Worm (Caenorhabditis elegans) whole organism, L4 larva: ENCODE measurements around the gene VC5.2.
A peak's percentile ranks its signal among the peaks of the same experiment; 100 is the strongest.

Source experiments
- D1046.2 ChIP-seq: fragments of 200-800 bp; sonication (Bioruptor generic); IDR thresholded peaks from 2 replicates; pipeline ENCODE4 v1.3.6; 2022; ENCODE audit warnings: missing genetic modification characterization, missing compliant biosample characterization
- F10B5.3 ChIP-seq: sonication (generic microtip); optimal IDR thresholded peaks from 2 replicates; lab custom pipeline; 2016; ENCODE audit warnings: mild to moderate bottlenecking, missing genetic modification characterization, missing compliant biosample characterization
- F49E8.2 ChIP-seq: sonication (generic microtip); optimal IDR thresholded peaks from 2 replicates; lab custom pipeline; 2016; ENCODE audit warnings: missing compliant biosample characterization, mild to moderate bottlenecking, missing genetic modification characterization, borderline replicate concordance
- ZK337.2 ChIP-seq: fragments of 200-800 bp; sonication (Bioruptor generic); IDR thresholded peaks from 2 replicates; pipeline ENCODE4 v1.3.6; 2022; ENCODE audit warnings: missing genetic modification reagents, missing genetic modification characterization, missing compliant biosample characterization
- ZK546.5 ChIP-seq, 2 experiments: sonication (generic microtip); optimal IDR thresholded peaks; 2 replicates each; lab custom pipeline; 2017; ENCODE audit warnings: missing biosample characterization in 2 of 2, missing genetic modification characterization in 2 of 2
- aly-2 ChIP-seq: sonication (generic microtip); optimal IDR thresholded peaks from 2 replicates; lab custom pipeline; 2018; ENCODE audit warnings: missing biosample characterization, missing genetic modification characterization
- ama-1 ChIP-seq: fragments of 150-350 bp; optimal IDR thresholded peaks from 2 replicates; lab custom pipeline; 2014; ENCODE audit warnings: inconsistent platforms, mixed read lengths
- arid-1 ChIP-seq: fragments of 200-800 bp; sonication (Bioruptor generic); conservative IDR thresholded peaks from 2 replicates; pipeline ENCODE4 v1.3.6; 2022; ENCODE audit warnings: missing genetic modification reagents, missing genetic modification characterization, missing compliant biosample characterization
- ceh-32 ChIP-seq: sonication (generic microtip); optimal IDR thresholded peaks from 2 replicates; lab custom pipeline; 2016; ENCODE audit warnings: mild to moderate bottlenecking, missing genetic modification characterization, missing compliant biosample characterization; ENCODE audit not compliant: poor library complexity
- cey-2 ChIP-seq: sonication (generic microtip); optimal IDR thresholded peaks from 3 replicates; lab custom pipeline; 2017; ENCODE audit warnings: missing genetic modification characterization, mild to moderate bottlenecking, missing compliant biosample characterization, antibody characterized with exemption, borderline replicate concordance; ENCODE audit not compliant: insufficient read depth
- ctbp-1 ChIP-seq: fragments of 200-800 bp; sonication (Bioruptor generic); IDR thresholded peaks from 2 replicates; pipeline ENCODE4 v1.3.6; 2022; ENCODE audit warnings: missing genetic modification reagents, missing genetic modification characterization, missing compliant biosample characterization
- daf-16 ChIP-seq, 3 experiments: sonication (generic microtip); optimal IDR thresholded peaks; 2 replicates each; lab custom pipeline; 2016 to 2017; ENCODE audit warnings: missing genetic modification characterization in 3 of 3, missing genetic modification reagents in 3 of 3, mild to moderate bottlenecking in 2 of 3, missing compliant biosample characterization in 2 of 3, missing biosample characterization in 1 of 3, moderate library complexity in 1 of 3
- daf-8 ChIP-seq: fragments of 200-800 bp; sonication (Bioruptor generic); IDR thresholded peaks from 2 replicates; pipeline ENCODE4 v1.3.6; 2022; ENCODE audit warnings: missing genetic modification characterization, missing compliant biosample characterization
- dmd-6 ChIP-seq: fragments of 200-800 bp; sonication (Bioruptor generic); IDR thresholded peaks from 2 replicates; pipeline ENCODE4 v1.3.6; 2022; ENCODE audit warnings: missing genetic modification reagents, missing genetic modification characterization, missing compliant biosample characterization
- dmd-8 ChIP-seq: fragments of 200-800 bp; sonication (Bioruptor generic); IDR thresholded peaks from 2 replicates; pipeline ENCODE4 v1.3.6; 2022; ENCODE audit warnings: missing genetic modification characterization, missing compliant biosample characterization
- duxl-1 ChIP-seq: sonication (generic microtip); optimal IDR thresholded peaks from 2 replicates; lab custom pipeline; 2016; ENCODE audit warnings: mild to moderate bottlenecking, missing genetic modification characterization, moderate library complexity, missing compliant biosample characterization; ENCODE audit not compliant: poor library complexity
- dve-1 ChIP-seq: sonication (generic microtip); optimal IDR thresholded peaks from 2 replicates; lab custom pipeline; 2017; ENCODE audit warnings: antibody characterized with exemption, mild to moderate bottlenecking, missing genetic modification characterization, missing compliant biosample characterization; ENCODE audit not compliant: insufficient read depth
- fos-1 ChIP-seq: fragments of 150-350 bp; optimal IDR thresholded peaks from 2 replicates; lab custom pipeline; 2014; ENCODE audit warnings: missing biosample characterization, missing genetic modification characterization
- gei-8 ChIP-seq: fragments of 200-800 bp; sonication (Bioruptor generic); optimal IDR thresholded peaks from 2 replicates; lab custom pipeline; 2018; ENCODE audit warnings: mild to moderate bottlenecking, missing genetic modification characterization, missing compliant biosample characterization
- hif-1 ChIP-seq, 2 experiments: sonication (generic microtip); optimal IDR thresholded peaks; 2 replicates each; lab custom pipeline; 2016 to 2017; ENCODE audit warnings: missing compliant biosample characterization in 2 of 2, missing genetic modification characterization in 2 of 2, missing genetic modification reagents in 2 of 2, missing genotype in 2 of 2, mild to moderate bottlenecking in 1 of 2
- hlh-30 ChIP-seq: sonication (generic microtip); optimal IDR thresholded peaks from 2 replicates; lab custom pipeline; 2017; ENCODE audit warnings: antibody characterized with exemption, mild to moderate bottlenecking, missing genetic modification characterization, missing compliant biosample characterization; ENCODE audit not compliant: insufficient read depth
- lin-39 ChIP-seq: fragments of 150-350 bp; optimal IDR thresholded peaks from 2 replicates; lab custom pipeline; 2014; ENCODE audit warnings: missing biosample characterization, missing genetic modification reagents, missing genetic modification characterization
- lir-3 ChIP-seq: sonication (generic microtip); optimal IDR thresholded peaks from 2 replicates; lab custom pipeline; 2016; ENCODE audit warnings: mild to moderate bottlenecking, missing genetic modification characterization, missing compliant biosample characterization
- lsy-2 ChIP-seq, 2 experiments: fragments of 150-350 bp in 1 of 2; sonication (generic microtip) in 1 of 2; optimal IDR thresholded peaks; 2 replicates each; lab custom pipeline; 2014 to 2017; ENCODE audit warnings: missing biosample characterization in 2 of 2, missing genetic modification characterization in 2 of 2
- madf-5 ChIP-seq, 2 experiments: fragments of 200-800 bp; sonication (Bioruptor generic); IDR thresholded peaks; 2 replicates each; pipeline ENCODE4 v1.3.6; 2022; ENCODE audit warnings: missing compliant biosample characterization in 2 of 2, missing genetic modification characterization in 2 of 2
- madf-9 ChIP-seq: fragments of 200-800 bp; sonication (Bioruptor generic); conservative IDR thresholded peaks from 2 replicates; pipeline ENCODE4 v1.3.6; 2022; ENCODE audit warnings: missing genetic modification reagents, missing genetic modification characterization, missing compliant biosample characterization
- mdl-1 ChIP-seq, 2 experiments: fragments of 150-350 bp in 1 of 2; sonication (generic microtip) in 1 of 2; optimal IDR thresholded peaks; 2 replicates each; lab custom pipeline; 2014 to 2017; ENCODE audit warnings: missing biosample characterization in 2 of 2, missing genetic modification characterization in 2 of 2
- mep-1 ChIP-seq: fragments of 150-350 bp; sonication (generic microtip); optimal IDR thresholded peaks from 3 replicates; lab custom pipeline; 2014; ENCODE audit warnings: missing biosample characterization, missing genetic modification characterization
- mes-2 ChIP-seq: sonication (generic microtip); optimal IDR thresholded peaks from 2 replicates; lab custom pipeline; 2016; ENCODE audit warnings: missing genotype, mild to moderate bottlenecking, missing genetic modification characterization, missing compliant biosample characterization; ENCODE audit not compliant: poor library complexity, severe bottlenecking
- mxl-3 ChIP-seq: fragments of 200-800 bp; sonication (Bioruptor generic); optimal IDR thresholded peaks from 2 replicates; lab custom pipeline; 2018; ENCODE audit warnings: mild to moderate bottlenecking, missing genetic modification characterization, missing compliant biosample characterization
- nhr-11 ChIP-seq: fragments of 150-350 bp; optimal IDR thresholded peaks from 2 replicates; lab custom pipeline; 2014; ENCODE audit warnings: missing biosample characterization, missing genetic modification characterization
- nhr-28 ChIP-seq: fragments of 150-350 bp; optimal IDR thresholded peaks from 2 replicates; lab custom pipeline; 2014; ENCODE audit warnings: missing biosample characterization, missing genetic modification characterization
- nhr-48 ChIP-seq: sonication (generic microtip); optimal IDR thresholded peaks from 2 replicates; lab custom pipeline; 2016; ENCODE audit warnings: mild to moderate bottlenecking, missing genetic modification characterization, missing compliant biosample characterization
- nhr-6 ChIP-seq: fragments of 150-350 bp; optimal IDR thresholded peaks from 2 replicates; lab custom pipeline; 2014; ENCODE audit warnings: missing biosample characterization, missing genetic modification characterization
- nhr-76 ChIP-seq: fragments of 150-350 bp; optimal IDR thresholded peaks from 2 replicates; lab custom pipeline; 2014; ENCODE audit warnings: missing biosample characterization, missing genetic modification characterization
- nhr-77 ChIP-seq: fragments of 150-350 bp; optimal IDR thresholded peaks from 2 replicates; lab custom pipeline; 2014; ENCODE audit warnings: missing biosample characterization, missing genetic modification characterization
- php-3 ChIP-seq: fragments of 200-800 bp; sonication (Bioruptor generic); IDR thresholded peaks from 2 replicates; pipeline ENCODE4 v1.3.6; 2022; ENCODE audit warnings: missing genetic modification reagents, missing genetic modification characterization, missing compliant biosample characterization
- sdz-12 ChIP-seq: fragments of 200-800 bp; sonication (Bioruptor generic); optimal IDR thresholded peaks from 2 replicates; lab custom pipeline; 2018; ENCODE audit warnings: mild to moderate bottlenecking, missing genetic modification characterization, missing compliant biosample characterization
- spr-1 ChIP-seq: sonication (generic microtip); optimal IDR thresholded peaks from 2 replicates; lab custom pipeline; 2016; ENCODE audit warnings: mild to moderate bottlenecking, missing genetic modification characterization, missing compliant biosample characterization
- tag-97 ChIP-seq: fragments of 200-800 bp; sonication (Bioruptor generic); IDR thresholded peaks from 2 replicates; pipeline ENCODE4 v1.3.6; 2022; ENCODE audit warnings: missing genetic modification characterization, missing compliant biosample characterization
- tra-1 ChIP-seq: fragments of 200-800 bp; sonication (Bioruptor generic); IDR thresholded peaks from 2 replicates; pipeline ENCODE4 v1.3.6; 2022; ENCODE audit warnings: missing genetic modification reagents, missing genetic modification characterization, missing compliant biosample characterization
- unc-39 ChIP-seq: sonication (generic microtip); optimal IDR thresholded peaks from 2 replicates; lab custom pipeline; 2017; ENCODE audit warnings: missing biosample characterization, missing genetic modification characterization
- unc-62 ChIP-seq, 3 experiments: fragments of 150-350 bp in 1 of 3; sonication (generic microtip); optimal IDR thresholded peaks in 2 of 3; peaks in 1 of 3; 1 replicate in 1 of 3; 2 replicates in 2 of 3; lab custom pipeline; 2014 to 2017; ENCODE audit warnings: missing biosample characterization in 3 of 3, missing genetic modification characterization in 3 of 3, missing genetic modification reagents in 3 of 3, missing genotype in 1 of 3
- vab-7 ChIP-seq: fragments of 200-800 bp; sonication (Bioruptor generic); IDR thresholded peaks from 2 replicates; pipeline ENCODE4 v1.3.6; 2022; ENCODE audit warnings: missing genetic modification reagents, missing genetic modification characterization, missing compliant biosample characterization
- zfp-2 ChIP-seq: sonication (generic microtip); optimal IDR thresholded peaks from 2 replicates; lab custom pipeline; 2016; ENCODE audit warnings: mild to moderate bottlenecking, missing genetic modification characterization, missing compliant biosample characterization
- zip-2 ChIP-seq: fragments of 150-350 bp; optimal IDR thresholded peaks from 2 replicates; lab custom pipeline; 2014; ENCODE audit warnings: missing biosample characterization, missing genetic modification characterization
- ztf-11 ChIP-seq: fragments of 150-350 bp; optimal IDR thresholded peaks from 2 replicates; lab custom pipeline; 2014; ENCODE audit warnings: missing biosample characterization, missing genetic modification characterization
- ztf-7 ChIP-seq: fragments of 150-350 bp; optimal IDR thresholded peaks from 2 replicates; lab custom pipeline; 2014; ENCODE audit warnings: missing biosample characterization, missing genetic modification characterization

The VC5.2 gene

DNA sequence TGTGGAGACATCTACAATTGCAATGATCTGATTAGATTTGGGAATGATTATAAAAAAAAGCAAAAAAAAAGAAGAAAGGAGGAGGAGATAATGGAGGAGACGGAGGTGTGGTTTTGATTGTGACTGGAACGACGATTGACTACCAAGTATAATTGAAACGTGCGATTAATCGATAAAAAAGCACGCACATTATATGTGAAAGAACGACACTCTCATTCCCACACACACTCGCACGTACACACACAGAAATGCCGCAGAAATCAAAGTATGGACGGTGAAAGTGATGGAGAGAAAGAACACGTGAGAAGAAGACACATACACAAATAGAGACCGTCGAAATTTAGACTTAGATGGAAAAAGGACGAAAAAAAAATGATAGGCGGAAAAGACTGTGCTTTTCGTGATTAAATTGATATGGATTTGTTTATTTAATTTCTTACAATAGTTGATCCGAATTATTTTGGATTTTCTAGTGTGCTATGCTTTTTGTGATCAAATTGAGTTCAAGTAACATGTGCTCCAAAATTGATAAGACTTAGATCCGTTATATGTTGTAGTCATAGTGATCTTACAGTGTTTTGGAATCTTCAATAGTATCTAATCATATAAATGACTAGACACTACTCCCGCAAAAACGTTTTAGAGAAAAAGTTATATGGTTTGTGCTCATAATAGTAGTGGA lies 8.1 kb downstream of the VC5.2 start, which contains the start of gene nhr-135:
TSS of gene nhr-135 (minus strand) at position 51 of the 682 bp plus-strand sequence.
- TF ChIP-seq lsy-2 (tag; optimal IDR thresholded peaks at IDR 0.05; lab: Kevin White, UChicago) (peak in 1 of 2 experiments; percentile 46), tra-1 (GFP tag; lab: Robert Waterston, UW) (peak; percentile 76; the same call in 1 of the 2 replicates), unc-39 (tag; lab: Kevin White, UChicago) (no peak), cey-2 (tag; lab: Kevin White, UChicago) (peak; percentile 5), ztf-7 (peak; percentile 32), nhr-11 (no peak), daf-16 (GFP tag; optimal IDR thresholded peaks at IDR 0.05; lab: Kevin White, UChicago) (peak in 1 of 2 experiments; percentile 7), daf-16 (tag; optimal IDR thresholded peaks at IDR 0.05; lab: Kevin White, UChicago) (peak; percentile 84), zfp-2 (tag; lab: Kevin White, UChicago) (no peak), daf-8 (GFP tag; lab: Robert Waterston, UW) (no peak), ctbp-1 (GFP tag; lab: Robert Waterston, UW) (0 out of 2 replicates have a peak, but pooled peaks have one; percentile 33), madf-9 (GFP tag; lab: Robert Waterston, UW) (no peak), arid-1 (no peak), aly-2 (no peak), D1046.2 (no peak), vab-7 (GFP tag; lab: Robert Waterston, UW) (no peak), nhr-28 (tag; lab: Kevin White, UChicago) (peak; percentile 99), ZK546.5 (tag; optimal IDR thresholded peaks at IDR 0.05; lab: Kevin White, UChicago) (no peak), hlh-30 (peak; percentile 90), tag-97 (no peak), hif-1 (tag; optimal IDR thresholded peaks at IDR 0.05; lab: Kevin White, UChicago) (peak; percentile 26 to 95), nhr-6 (tag; lab: Kevin White, UChicago) (peak; percentile 6), madf-5 (GFP tag; IDR thresholded peaks at IDR 0.05; lab: Robert Waterston, UW) (no peak), ztf-11 (no peak), F49E8.2 (no peak), mep-1 (tag; lab: Kevin White, UChicago) (peak; percentile 72), spr-1 (tag; lab: Kevin White, UChicago) (peak; percentile 7), F10B5.3 (tag; lab: Kevin White, UChicago) (no peak), nhr-76 (peak; percentile 7), dmd-8 (GFP tag; lab: Robert Waterston, UW) (no peak), dve-1 (tag; lab: Kevin White, UChicago) (peak; percentile 78), gei-8 (peak; percentile 4), unc-62 (GFP tag; optimal IDR thresholded peaks at IDR 0.05 in 1 of 2; lab: Kevin White, UChicago) (peak in 1 of 2 experiments; percentile 32), unc-62 (tag; optimal IDR thresholded peaks at IDR 0.05; lab: Kevin White, UChicago) (no peak), duxl-1 (tag; lab: Kevin White, UChicago) (peak; percentile 46), zip-2 (no peak), php-3 (GFP tag; lab: Robert Waterston, UW) (0 out of 2 replicates have a peak, but pooled peaks have one; percentile 37), mxl-3 (peak; percentile 87), fos-1 (tag; lab: Kevin White, UChicago) (peak; percentile 0), ceh-32 (tag; lab: Kevin White, UChicago) (no peak), mes-2 (tag; lab: Kevin White, UChicago) (peak; percentile 57), lin-39 (tag; lab: Kevin White, UChicago) (no peak), nhr-48 (tag; lab: Kevin White, UChicago) (peak; percentile 89), ZK337.2 (GFP tag; lab: Robert Waterston, UW) (no peak), mdl-1 (tag; optimal IDR thresholded peaks at IDR 0.05; lab: Kevin White, UChicago) (peak; percentile 82 to 97), lir-3 (tag; lab: Kevin White, UChicago) (no peak), sdz-12 (GFP tag; lab: Kevin White, UChicago) (no peak), dmd-6 (GFP tag; lab: Robert Waterston, UW) (peak; percentile 94), ama-1 (lab: Kevin White, UChicago) (no peak), nhr-77 (tag; lab: Kevin White, UChicago) (peak; percentile 98)
